Worm (Caenorhabditis elegans): ENCODE results near the gene sdz-31.

- no peak for TF ChIP-seq Y55F3AM.14 (GFP tag; optimal IDR thresholded peaks at IDR 0.05)
- no peak for TF ChIP-seq elt-3 (tag; optimal IDR thresholded peaks at IDR 0.05)
- no peak for TF ChIP-seq nhr-77 (tag; optimal IDR thresholded peaks at IDR 0.05)
- TF ChIP-seq skn-1 (tag; optimal IDR thresholded peaks at IDR 0.05) = no peak
- no peak for TF ChIP-seq nhr-21 (tag; optimal IDR thresholded peaks at IDR 0.05)
- TF ChIP-seq elt-1 (tag; optimal IDR thresholded peaks at IDR 0.05) = no peak
- no peak for TF ChIP-seq ztf-4 (tag; optimal IDR thresholded peaks at IDR 0.05)
- TF ChIP-seq R02D3.7 (tag; optimal IDR thresholded peaks at IDR 0.05) = no peak
- no peak for TF ChIP-seq snpc-4 (tag; optimal IDR thresholded peaks at IDR 0.05)
- no peak for TF ChIP-seq sem-4 (tag; optimal IDR thresholded peaks at IDR 0.05)
- no peak for TF ChIP-seq nhr-12 (tag; optimal IDR thresholded peaks at IDR 0.05)
- no peak for TF ChIP-seq mbf-1 (tag; optimal IDR thresholded peaks at IDR 0.05)
- TF ChIP-seq fos-1 (tag; optimal IDR thresholded peaks at IDR 0.05) = no peak
- TF ChIP-seq zag-1 (tag; optimal IDR thresholded peaks at IDR 0.05) = no peak
Measured at ce11 chrV:9871339-9871738, 8.6 kb upstream of the sdz-31 start, which contains the start of gene srab-18.

Data from whole organism, L2 larva.